Worm (Caenorhabditis elegans) whole organism, midembryonic: ENCODE data around the gene H12D21.10.

Experiments used
- flt-1 ChIP-seq: fragments of 200-800 bp; sonication (Bioruptor generic); IDR thresholded peaks from 2 replicates; pipeline ENCODE4 v1.3.6; 2022; ENCODE audit warnings: missing genetic modification characterization, missing compliant biosample characterization
- klf-2 ChIP-seq: fragments of 200-800 bp; sonication (Bioruptor generic); conservative IDR thresholded peaks from 2 replicates; pipeline ENCODE4 v1.3.6; 2022; ENCODE audit warnings: missing genetic modification reagents, missing genetic modification characterization, missing compliant biosample characterization
- ref-1 ChIP-seq: fragments of 200-800 bp; sonication (Bioruptor generic); conservative IDR thresholded peaks from 2 replicates; pipeline ENCODE4 v1.3.6; 2022; ENCODE audit warnings: missing genetic modification reagents, missing genetic modification characterization, missing compliant biosample characterization
- tab-1 ChIP-seq: fragments of 200-800 bp; sonication (Bioruptor generic); IDR thresholded peaks from 2 replicates; pipeline ENCODE4 v1.3.6; 2022; ENCODE audit warnings: missing genetic modification characterization, missing compliant biosample characterization
- ztf-23 ChIP-seq: fragments of 200-800 bp; sonication (Bioruptor generic); IDR thresholded peaks from 2 replicates; pipeline ENCODE4 v1.3.6; 2022; ENCODE audit warnings: missing genetic modification reagents, missing genetic modification characterization, missing compliant biosample characterization
- ztf-29 ChIP-seq: fragments of 200-800 bp; sonication (Bioruptor generic); IDR thresholded peaks from 2 replicates; pipeline ENCODE4 v1.3.6; 2022; ENCODE audit warnings: missing genetic modification reagents, missing genetic modification characterization, missing compliant biosample characterization

ce11 chrV:14948566-14948965 lies 49.0 kb downstream of the H12D21.10 start:
- TF ChIP-seq tab-1 (GFP tag; lab: Robert Waterston, UW) (no peak), ztf-23 (no peak), klf-2 (no peak), flt-1 (no peak), ztf-29 (GFP tag; lab: Robert Waterston, UW) (no peak), ref-1 (GFP tag; lab: Robert Waterston, UW) (no peak)
